Fruit fly (Drosophila melanogaster) whole organism, pupa: ENCODE measurements around the gene obe.

Experiments used
- CG10348 ChIP-seq: fragments of 200-800 bp; sonication (Bioruptor generic); IDR thresholded peaks from 2 replicates; pipeline ENCODE4 v1.3.6; 2022; ENCODE audit warnings: missing biosample characterization, missing genetic modification characterization
- CG12605 ChIP-seq: fragments of 200-800 bp; sonication (Bioruptor generic); IDR thresholded peaks from 2 replicates; pipeline ENCODE4 v1.3.6; 2022; ENCODE audit warnings: missing biosample characterization, missing genetic modification characterization
- CG13204 ChIP-seq: fragments of 200-800 bp; sonication (Bioruptor generic); optimal IDR thresholded peaks from 2 replicates; lab custom pipeline; 2018; ENCODE audit warnings: missing biosample characterization, mild to moderate bottlenecking, missing genetic modification characterization, moderate library complexity
- CG14655 ChIP-seq: fragments of 200-800 bp; sonication (Bioruptor generic); optimal IDR thresholded peaks from 3 replicates; lab custom pipeline; 2017; ENCODE audit warnings: mild to moderate bottlenecking, missing biosample characterization, missing genetic modification reagents, missing genetic modification characterization
- CG15710 ChIP-seq: fragments of 200-800 bp; sonication (Bioruptor generic); optimal IDR thresholded peaks from 2 replicates; lab custom pipeline; 2018; ENCODE audit warnings: missing biosample characterization, mild to moderate bottlenecking, missing genetic modification characterization, moderate library complexity
- CG17806 ChIP-seq: fragments of 200-800 bp; sonication (Bioruptor generic); optimal IDR thresholded peaks from 2 replicates; lab custom pipeline; 2018; ENCODE audit warnings: missing biosample characterization, mild to moderate bottlenecking, missing genetic modification characterization, moderate library complexity
- CG32121 ChIP-seq: fragments of 200-800 bp; sonication (Bioruptor generic); IDR thresholded peaks from 2 replicates; pipeline ENCODE4 v1.3.6; 2022; ENCODE audit warnings: missing biosample characterization, missing genetic modification characterization
- CG34367 ChIP-seq: fragments of 200-800 bp; sonication (Bioruptor generic); optimal IDR thresholded peaks from 2 replicates; lab custom pipeline; 2018; ENCODE audit warnings: missing biosample characterization, mild to moderate bottlenecking, missing genetic modification characterization
- CG4496 ChIP-seq: fragments of 200-800 bp; sonication (Bioruptor generic); IDR thresholded peaks from 3 replicates; pipeline ENCODE4 v1.3.6; 2022; ENCODE audit warnings: missing biosample characterization, missing genetic modification characterization
- CG8159 ChIP-seq: fragments of 200-800 bp; sonication (Bioruptor generic); optimal IDR thresholded peaks from 3 replicates; lab custom pipeline; 2018; ENCODE audit warnings: missing biosample characterization, mild to moderate bottlenecking, missing genetic modification characterization, moderate library complexity
- CG8301 ChIP-seq: fragments of 200-800 bp; sonication (Bioruptor generic); optimal IDR thresholded peaks from 2 replicates; lab custom pipeline; 2018; ENCODE audit warnings: missing biosample characterization, mild to moderate bottlenecking, missing genetic modification characterization
- CG9948 ChIP-seq: fragments of 200-800 bp; sonication (Bioruptor generic); optimal IDR thresholded peaks from 2 replicates; lab custom pipeline; 2018; ENCODE audit warnings: missing biosample characterization, mild to moderate bottlenecking, missing genetic modification characterization, moderate library complexity
- D1 ChIP-seq: fragments of 200-800 bp; sonication (Bioruptor generic); optimal IDR thresholded peaks from 2 replicates; lab custom pipeline; 2018; ENCODE audit warnings: missing biosample characterization, mild to moderate bottlenecking, missing genetic modification characterization, moderate library complexity
- EcR ChIP-seq: fragments of 200-800 bp; sonication (Bioruptor generic); optimal IDR thresholded peaks from 3 replicates; lab custom pipeline; 2019; ENCODE audit warnings: missing biosample characterization, missing genetic modification characterization, mild to moderate bottlenecking, moderate library complexity, missing genetic modification reagents
- Ets98B ChIP-seq: fragments of 200-800 bp; sonication (Bioruptor generic); IDR thresholded peaks from 2 replicates; pipeline ENCODE4 v1.3.6; 2022; ENCODE audit warnings: missing biosample characterization, missing genetic modification characterization
- Pif1A ChIP-seq: fragments of 200-800 bp; sonication (Bioruptor generic); optimal IDR thresholded peaks from 3 replicates; lab custom pipeline; 2016; ENCODE audit warnings: missing biosample characterization, missing genetic modification characterization
- Pif1B ChIP-seq: fragments of 200-800 bp; sonication (Bioruptor generic); optimal IDR thresholded peaks from 3 replicates; lab custom pipeline; 2016; ENCODE audit warnings: missing biosample characterization, missing genetic modification characterization
- Snoo ChIP-seq: fragments of 200-800 bp; sonication (Bioruptor generic); optimal IDR thresholded peaks from 3 replicates; lab custom pipeline; 2017; ENCODE audit warnings: missing biosample characterization, mild to moderate bottlenecking, missing genetic modification characterization, inconsistent platforms
- fd96Ca ChIP-seq: fragments of 200-800 bp; sonication (Bioruptor generic); IDR thresholded peaks from 3 replicates; pipeline ENCODE4 v1.3.6; 2022; ENCODE audit warnings: missing biosample characterization, missing genetic modification characterization
- gl ChIP-seq: fragments of 200-800 bp; sonication (Bioruptor generic); optimal IDR thresholded peaks from 2 replicates; lab custom pipeline; 2018; ENCODE audit warnings: missing biosample characterization, mild to moderate bottlenecking, missing genetic modification characterization
- rn ChIP-seq: fragments of 200-800 bp; sonication (Bioruptor generic); IDR thresholded peaks from 2 replicates; pipeline ENCODE4 v1.3.6; 2022; ENCODE audit warnings: missing biosample characterization, missing genetic modification characterization

Gene obe

dm6 chr3R:15472753-15473212, 13.1 kb upstream of the obe start:
- TF ChIP-seq CG8301 (tag; lab: Kevin White, UChicago) (peak; percentile 6), D1 (no peak), CG9948 (tag; lab: Kevin White, UChicago) (no peak), CG12605 (GFP tag; lab: Robert Waterston, UW) (peak; percentile 45), rn (GFP tag; lab: Robert Waterston, UW) (no peak), Ets98B (GFP tag; lab: Robert Waterston, UW) (peak; percentile 54; the same call in 1 of the 2 replicates), CG32121 (peak; percentile 50), CG34367 (tag; lab: Kevin White, UChicago) (no peak), CG10348 (no peak), CG14655 (GFP tag; lab: Kevin White, UChicago) (peak; percentile 40), CG8159 (tag; lab: Kevin White, UChicago) (no peak)
- TF ChIP-seq, all 21 proteins: peak for 5

- TF ChIP-seq CG32121 (no peak), Pif1A (GFP tag; lab: Kevin White, UChicago) (no peak), EcR (GFP tag; lab: Kevin White, UChicago) (no peak), Snoo (tag; lab: Kevin White, UChicago) (no peak), CG9948 (tag; lab: Kevin White, UChicago) (no peak), CG10348 (no peak), fd96Ca (GFP tag; lab: Robert Waterston, UW) (no peak), Ets98B (GFP tag; lab: Robert Waterston, UW) (no peak)
Measured at dm6 chr3R:15473360-15473938, 12.4 kb upstream of the obe start.

DNA sequence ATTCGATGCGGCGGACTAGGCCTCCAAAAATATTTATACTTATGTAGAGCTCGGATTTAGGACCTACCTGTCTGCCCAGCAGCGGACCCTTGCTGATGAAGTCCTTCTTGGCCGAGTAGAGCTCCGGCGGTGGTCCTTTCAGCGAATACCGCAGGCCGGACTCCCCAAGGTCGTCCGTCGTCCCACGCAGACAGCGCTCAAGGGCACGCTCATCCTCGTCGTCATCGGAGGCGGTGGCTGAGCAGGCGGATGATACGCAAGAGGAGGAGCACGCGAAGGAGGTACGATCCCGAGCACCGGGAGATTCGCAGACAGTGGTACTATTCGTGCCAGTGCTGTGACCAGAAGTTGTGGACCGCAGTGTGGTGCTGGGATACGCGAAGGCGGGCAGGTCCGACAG, 11.0 kb upstream of the obe start:
- no peak for TF ChIP-seq EcR (GFP tag; lab: Kevin White, UChicago)
- TF ChIP-seq CG9948 (tag; lab: Kevin White, UChicago): no peak
- no peak for TF ChIP-seq gl
- no peak for TF ChIP-seq CG15710 (tag; lab: Kevin White, UChicago)
- no peak for TF ChIP-seq Pif1A (GFP tag; lab: Kevin White, UChicago)
- no peak for TF ChIP-seq CG34367 (tag; lab: Kevin White, UChicago)
- TF ChIP-seq D1: no peak
- no peak for TF ChIP-seq CG4496 (GFP tag; lab: Robert Waterston, UW)
- TF ChIP-seq Ets98B (GFP tag; lab: Robert Waterston, UW): no peak
- TF ChIP-seq CG13204 (GFP tag; lab: Kevin White, UChicago): no peak
- no peak for TF ChIP-seq CG17806 (tag; lab: Kevin White, UChicago)
- TF ChIP-seq, all 21 proteins: peak for 0

dm6 chr3R:15475973-15476692, 9.7 kb upstream of the obe start, which contains the start of gene AdamTS-A:
AdamTS-A (minus strand) TSS chr3R:15476193.
- peak; percentile 19 for TF ChIP-seq Pif1B (GFP tag; lab: Kevin White, UChicago)
- TF ChIP-seq CG13204 (GFP tag; lab: Kevin White, UChicago): peak; percentile 95
- no peak for TF ChIP-seq CG10348
- TF ChIP-seq Pif1A (GFP tag; lab: Kevin White, UChicago): peak; percentile 4
- TF ChIP-seq, all 21 proteins: peak for 3

DNA sequence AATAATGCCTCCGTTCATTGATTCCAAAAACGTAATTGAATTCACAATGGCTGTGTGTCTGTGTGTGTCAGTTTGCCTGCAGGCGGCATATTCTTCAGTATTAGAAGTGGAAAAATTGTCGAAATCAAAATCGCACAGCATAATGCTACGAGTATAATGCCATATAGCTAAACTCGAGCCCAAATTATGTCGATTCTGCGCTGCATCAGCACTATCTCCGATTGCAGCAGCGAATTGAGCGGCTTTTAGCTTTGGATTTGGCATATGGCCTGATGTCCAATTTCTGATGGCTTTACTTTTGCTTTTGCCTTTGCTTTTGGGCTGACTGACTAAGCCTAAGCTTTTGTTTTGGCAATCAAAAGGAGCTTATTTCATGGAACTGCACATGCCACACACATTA, 5.8 kb upstream of the obe start:
- TF ChIP-seq CG13204 (GFP tag; lab: Kevin White, UChicago) (no peak), CG14655 (GFP tag; lab: Kevin White, UChicago) (no peak), Pif1B (GFP tag; lab: Kevin White, UChicago) (no peak), CG12605 (GFP tag; lab: Robert Waterston, UW) (no peak), CG17806 (tag; lab: Kevin White, UChicago) (no peak), CG8301 (tag; lab: Kevin White, UChicago) (no peak), CG34367 (tag; lab: Kevin White, UChicago) (no peak), EcR (GFP tag; lab: Kevin White, UChicago) (no peak), CG9948 (tag; lab: Kevin White, UChicago) (no peak), Pif1A (GFP tag; lab: Kevin White, UChicago) (no peak), fd96Ca (GFP tag; lab: Robert Waterston, UW) (no peak), D1 (no peak), rn (GFP tag; lab: Robert Waterston, UW) (no peak)

DNA sequence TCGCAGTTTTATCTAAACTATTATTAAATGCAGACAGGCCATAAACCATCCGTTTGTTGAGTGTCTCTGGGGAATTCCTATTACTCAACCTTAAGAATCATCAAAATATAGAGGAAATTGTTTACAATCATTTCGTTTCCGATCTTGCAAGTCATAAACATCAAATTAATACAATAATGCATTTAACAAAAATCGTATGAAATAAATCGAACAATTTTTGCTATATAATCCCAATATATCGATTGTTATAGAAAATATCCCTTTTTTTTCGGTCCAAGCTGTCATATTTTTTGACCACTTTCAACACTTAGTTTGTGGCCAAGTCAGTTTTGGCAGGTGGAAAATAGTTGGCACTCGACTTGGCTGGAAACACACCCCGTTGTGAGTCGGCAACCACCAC, 4.2 kb upstream of the obe start, which contains the start of gene B9d1:
B9d1 (plus strand) TSS at position 301 of the 400 bp plus-strand sequence.
- TF ChIP-seq Pif1A (GFP tag; lab: Kevin White, UChicago): no peak
- TF ChIP-seq CG8159 (tag; lab: Kevin White, UChicago): no peak
- TF ChIP-seq CG17806 (tag; lab: Kevin White, UChicago): no peak
